Fruit fly (Drosophila melanogaster) Kc167 (cell line): ENCODE measurements around the gene Daao2.

ENCODE experiments used
- Myc ChIP-seq: fragments of >200 bp; optimal IDR thresholded peaks from 2 replicates; lab custom pipeline; 2017; ENCODE audit warnings: missing external identifiers
- Sin3A ChIP-seq: fragments of >200 bp; optimal IDR thresholded peaks from 2 replicates; lab custom pipeline; 2018; ENCODE audit warnings: missing external identifiers
- h ChIP-seq: fragments of >200 bp; optimal IDR thresholded peaks from 3 replicates; lab custom pipeline; 2018; ENCODE audit warnings: missing external identifiers
- insv ChIP-seq: fragments of >200 bp; optimal IDR thresholded peaks from 3 replicates; lab custom pipeline; 2018; ENCODE audit warnings: missing external identifiers
- psq ChIP-seq: fragments of >200 bp; optimal IDR thresholded peaks from 2 replicates; lab custom pipeline; 2017; ENCODE audit warnings: missing external identifiers
- ttk ChIP-seq: sonication (Bioruptor generic); optimal IDR thresholded peaks from 2 replicates; lab custom pipeline; 2017; ENCODE audit warnings: missing external identifiers

DNA sequence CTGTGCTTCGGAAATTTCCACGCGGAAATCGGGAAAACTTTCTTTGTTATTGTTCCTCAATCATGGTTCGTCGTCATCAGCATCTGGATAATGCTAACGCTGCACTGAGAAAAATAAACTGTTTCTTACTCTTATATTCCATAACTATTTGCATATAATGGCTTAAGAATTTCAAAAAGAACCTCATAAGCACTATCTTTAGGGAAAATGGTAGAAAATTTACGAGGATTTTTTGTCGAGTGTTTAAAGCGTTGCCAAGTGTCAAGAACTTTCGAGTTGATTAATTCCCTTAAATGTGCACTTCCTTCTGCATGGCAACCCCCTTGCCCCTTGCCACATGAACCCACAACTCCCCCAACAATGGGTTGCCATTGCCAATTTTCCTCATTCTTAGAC lies 14.8 kb upstream of the Daao2 start:
- TF ChIP-seq psq (lab: Kevin White, UChicago) (no peak), Myc (no peak), h (no peak), Sin3A (no peak), insv (lab: Kevin White, UChicago) (no peak), ttk (lab: Kevin White, UChicago) (no peak)
